Worm (Caenorhabditis elegans): ENCODE results near the gene C14C10.5.

The C14C10.5 gene

ce11 chrV:12567312-12567711 lies 32.7 kb upstream of the C14C10.5 start:
- TF ChIP-seq aha-1 (tag; optimal IDR thresholded peaks at IDR 0.05): no peak
- no peak for TF ChIP-seq nhr-77 (tag; optimal IDR thresholded peaks at IDR 0.05)
- no peak for TF ChIP-seq zip-4 (GFP tag; optimal IDR thresholded peaks at IDR 0.05)
- no peak for TF ChIP-seq mdl-1 (tag; optimal IDR thresholded peaks at IDR 0.05)
- TF ChIP-seq nhr-76 (tag; optimal IDR thresholded peaks at IDR 0.05): no peak
- no peak for TF ChIP-seq unc-62 (GFP tag; optimal IDR thresholded peaks at IDR 0.05)
- TF ChIP-seq isw-1 (GFP tag; IDR thresholded peaks at IDR 0.05): no peak
- peak; percentile 33 for TF ChIP-seq sox-4 (tag; optimal IDR thresholded peaks at IDR 0.05)
- TF ChIP-seq pqm-1 (tag; optimal IDR thresholded peaks at IDR 0.05): no peak
- TF ChIP-seq fkh-10 (GFP tag; optimal IDR thresholded peaks at IDR 0.05): no peak
- no peak for TF ChIP-seq lsy-2 (tag; optimal IDR thresholded peaks at IDR 0.05)
- TF ChIP-seq pax-3 (tag; optimal IDR thresholded peaks at IDR 0.05): peak; percentile 68
- TF ChIP-seq nhr-12 (tag; optimal IDR thresholded peaks at IDR 0.05): no peak
- no peak for TF ChIP-seq efl-3 (GFP tag; optimal IDR thresholded peaks at IDR 0.05)
- no peak for TF ChIP-seq snpc-4 (tag; optimal IDR thresholded peaks at IDR 0.05)
- TF ChIP-seq nhr-90 (tag; optimal IDR thresholded peaks at IDR 0.05; ENCODE audit: poor library complexity): no peak
- no peak for TF ChIP-seq elt-3 (tag; optimal IDR thresholded peaks at IDR 0.05)
- TF ChIP-seq efl-1 (optimal IDR thresholded peaks at IDR 0.05): no peak
- no peak for TF ChIP-seq efl-1 (GFP tag; optimal IDR thresholded peaks at IDR 0.05 in 1 of 2)
- TF ChIP-seq elt-2 (tag; optimal IDR thresholded peaks at IDR 0.05): no peak
- TF ChIP-seq lin-35 (GFP tag; optimal IDR thresholded peaks at IDR 0.05): no peak
- no peak for TF ChIP-seq vab-15 (tag; optimal IDR thresholded peaks at IDR 0.05)
- no peak for TF ChIP-seq jun-1 (tag; optimal IDR thresholded peaks at IDR 0.05)
- no peak for TF ChIP-seq nhr-85 (tag)
- no peak for TF ChIP-seq fkh-8 (tag; optimal IDR thresholded peaks at IDR 0.05)
- TF ChIP-seq unc-98 (GFP tag; IDR thresholded peaks at IDR 0.05): no peak
- no peak for TF ChIP-seq unc-30 (tag; optimal IDR thresholded peaks at IDR 0.05)
- peak; percentile 80 for TF ChIP-seq dsc-1 (tag; optimal IDR thresholded peaks at IDR 0.05)

DNA sequence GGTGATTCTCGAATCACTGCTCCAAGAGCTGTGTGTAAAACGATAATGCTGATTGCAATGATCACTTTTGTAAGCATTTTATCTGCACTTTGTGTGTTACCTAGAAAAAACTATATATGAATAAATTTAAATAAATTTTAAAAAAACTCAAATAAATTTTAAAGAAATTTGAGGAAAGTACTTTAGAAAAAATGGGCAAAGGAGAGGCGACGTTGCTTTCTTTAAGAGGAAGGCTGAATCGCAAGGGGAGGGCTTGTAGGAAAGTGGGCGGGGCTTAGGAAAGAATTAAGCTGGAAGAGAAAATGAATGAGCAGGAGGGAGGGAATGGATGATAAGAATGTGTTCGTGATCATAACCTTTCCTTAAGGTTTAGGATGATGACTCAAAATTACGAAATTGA lies 32.1 kb upstream of the C14C10.5 start, which contains the start of gene E02A10.4:
E02A10.4 (minus strand) TSS at position 101 of the 400 bp plus-strand sequence.
- TF ChIP-seq nhr-19 (GFP tag; conservative IDR thresholded peaks at IDR 0.05): no peak
- TF ChIP-seq fkh-10 (GFP tag; optimal IDR thresholded peaks at IDR 0.05): no peak
- no peak for TF ChIP-seq nhr-71 (tag; optimal IDR thresholded peaks at IDR 0.05)
- no peak for TF ChIP-seq egl-27 (tag; optimal IDR thresholded peaks at IDR 0.05)
- no peak for TF ChIP-seq fkh-8 (tag; optimal IDR thresholded peaks at IDR 0.05)
- TF ChIP-seq dpl-1 (GFP tag; optimal IDR thresholded peaks at IDR 0.05): no peak
- TF ChIP-seq elt-2 (tag; optimal IDR thresholded peaks at IDR 0.05): no peak
- TF ChIP-seq sptf-1 (tag; optimal IDR thresholded peaks at IDR 0.05): no peak
- TF ChIP-seq efl-1 (optimal IDR thresholded peaks at IDR 0.05): no peak
- TF ChIP-seq efl-1 (GFP tag; optimal IDR thresholded peaks at IDR 0.05 in 1 of 2): no peak
- no peak for TF ChIP-seq zag-1 (tag; optimal IDR thresholded peaks at IDR 0.05)
- no peak for TF ChIP-seq dsc-1 (tag; optimal IDR thresholded peaks at IDR 0.05)
- TF ChIP-seq grh-1 (GFP tag; IDR thresholded peaks at IDR 0.05): no peak
- TF ChIP-seq nhr-11 (tag; optimal IDR thresholded peaks at IDR 0.05): no peak
- no peak for TF ChIP-seq pax-3 (tag; optimal IDR thresholded peaks at IDR 0.05)

DNA sequence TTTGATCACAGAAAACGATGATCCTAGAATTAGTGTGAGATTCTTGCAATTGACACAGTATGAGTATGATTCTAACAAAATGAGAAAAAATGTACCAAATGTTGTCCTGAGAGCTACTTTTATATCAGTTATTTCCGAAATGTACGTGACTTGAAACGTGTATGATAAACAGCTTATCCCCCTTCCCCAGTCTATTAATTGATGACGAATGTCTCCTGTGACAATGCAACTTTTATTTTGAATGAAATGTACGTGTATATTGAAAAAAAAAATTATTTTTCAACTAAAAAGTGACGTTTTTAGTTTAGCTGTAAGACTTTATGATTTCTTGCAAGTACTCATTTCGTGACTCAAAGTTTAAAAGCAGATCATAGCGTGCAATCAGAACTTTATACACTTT lies 29.7 kb upstream of the C14C10.5 start:
- TF ChIP-seq vab-15 (tag; optimal IDR thresholded peaks at IDR 0.05) (no peak), aly-2 (tag; optimal IDR thresholded peaks at IDR 0.05) (no peak), fkh-8 (tag; optimal IDR thresholded peaks at IDR 0.05) (peak; percentile 42), hlh-17 (GFP tag; optimal IDR thresholded peaks at IDR 0.05; ENCODE audit: borderline replicate concordance) (no peak), C16A3.4 (tag; optimal IDR thresholded peaks at IDR 0.05) (no peak), ceh-90 (tag; optimal IDR thresholded peaks at IDR 0.05) (no peak), nhr-28 (tag; optimal IDR thresholded peaks at IDR 0.05) (no peak), nhr-76 (tag; optimal IDR thresholded peaks at IDR 0.05) (no peak), C04F5.9 (tag; optimal IDR thresholded peaks at IDR 0.05) (no peak), pqm-1 (tag; optimal IDR thresholded peaks at IDR 0.05) (no peak), nhr-11 (tag; optimal IDR thresholded peaks at IDR 0.05) (no peak), dsc-1 (tag; optimal IDR thresholded peaks at IDR 0.05) (peak; percentile 69), nhr-71 (tag; optimal IDR thresholded peaks at IDR 0.05) (no peak), Y116A8C.19 (tag; optimal IDR thresholded peaks at IDR 0.05; ENCODE audit: borderline replicate concordance) (no peak), nhr-77 (tag; optimal IDR thresholded peaks at IDR 0.05) (no peak), ceh-88 (GFP tag; IDR thresholded peaks at IDR 0.05) (no peak), pax-3 (tag; optimal IDR thresholded peaks at IDR 0.05) (peak; percentile 60)
